Fruit fly (Drosophila melanogaster): ENCODE data around the gene E5.

The E5 gene

dm6 chr3R:13837807-13838206 is 36.9 kb downstream of the E5 start, which contains the start of gene Nsf2 (continued):
- no peak for TF ChIP-seq aop (GFP tag; IDR thresholded peaks at IDR 0.05)
- no peak for TF ChIP-seq CG1832 (GFP tag; optimal IDR thresholded peaks at IDR 0.05)
- no peak for TF ChIP-seq CG31441 (GFP tag; IDR thresholded peaks at IDR 0.05)
- TF ChIP-seq Fer1 (GFP tag; optimal IDR thresholded peaks at IDR 0.05), result no peak
- TF ChIP-seq repo (GFP tag; optimal IDR thresholded peaks at IDR 0.05), result no peak
- TF ChIP-seq ken (GFP tag; IDR thresholded peaks at IDR 0.05), result peak; percentile 59; the same call in 1 of the 3 replicates
- peak; percentile 4 for TF ChIP-seq CG9437 (GFP tag; optimal IDR thresholded peaks at IDR 0.05)
- no peak for TF ChIP-seq kay (GFP tag; optimal IDR thresholded peaks at IDR 0.05)
- peak; percentile 50 for TF ChIP-seq slbo (GFP tag; IDR thresholded peaks at IDR 0.05)
- no peak for TF ChIP-seq Ptx1 (GFP tag; IDR thresholded peaks at IDR 0.05)
- no peak for TF ChIP-seq gce (GFP tag; IDR thresholded peaks at IDR 0.05)
- TF ChIP-seq gt (GFP tag; IDR thresholded peaks at IDR 0.05), result no peak
- no peak for TF ChIP-seq hb (GFP tag; IDR thresholded peaks at IDR 0.05; ENCODE audit: partially characterized antibody)
- peak in 1 of 3 experiments; percentile 30 for TF ChIP-seq Stat92E (GFP tag; optimal IDR thresholded peaks at IDR 0.05)
- TF ChIP-seq CG11560 (tag; IDR thresholded peaks at IDR 0.05), result no peak
- no peak for TF ChIP-seq fru (optimal IDR thresholded peaks at IDR 0.05)
- TF ChIP-seq sob (GFP tag; IDR thresholded peaks at IDR 0.05), result peak; percentile 45; the same call in 1 of the 2 replicates
- no peak for TF ChIP-seq Hr78 (GFP tag; optimal IDR thresholded peaks at IDR 0.05)
- no peak for TF ChIP-seq CG1529 (GFP tag; optimal IDR thresholded peaks at IDR 0.05)
- TF ChIP-seq BEAF-32 (GFP tag; optimal IDR thresholded peaks at IDR 0.05), result peak; percentile 44
- no peak for TF ChIP-seq H2.0 (GFP tag; IDR thresholded peaks at IDR 0.05)
- no peak for TF ChIP-seq sc (optimal IDR thresholded peaks at IDR 0.05)
- TF ChIP-seq sc (GFP tag; optimal IDR thresholded peaks at IDR 0.05), result no peak
- peak; percentile 87 for TF ChIP-seq D19A (tag; optimal IDR thresholded peaks at IDR 0.05)
- TF ChIP-seq CG10267 (tag; optimal IDR thresholded peaks at IDR 0.05), result peak; percentile 43
- TF ChIP-seq Max (GFP tag; optimal IDR thresholded peaks at IDR 0.05), result peak; percentile 19
- no peak for TF ChIP-seq emc (GFP tag; optimal IDR thresholded peaks at IDR 0.05)
- no peak for TF ChIP-seq CG1233 (GFP tag; optimal IDR thresholded peaks at IDR 0.05)
- peak; percentile 24 for TF ChIP-seq CHES-1-like (GFP tag; optimal IDR thresholded peaks at IDR 0.05)
- TF ChIP-seq zen (tag; optimal IDR thresholded peaks at IDR 0.05), result peak; percentile 12
- TF ChIP-seq CG5180 (GFP tag; optimal IDR thresholded peaks at IDR 0.05), result no peak
- peak; percentile 58 for TF ChIP-seq gfzf (GFP tag; optimal IDR thresholded peaks at IDR 0.05)
- no peak for TF ChIP-seq Oaz (GFP tag; IDR thresholded peaks at IDR 0.05)
- no peak for TF ChIP-seq Hmx (GFP tag; optimal IDR thresholded peaks at IDR 0.05)
- no peak for TF ChIP-seq CG10274 (GFP tag; optimal IDR thresholded peaks at IDR 0.05)
- peak; percentile 8 for TF ChIP-seq CG2712 (tag; optimal IDR thresholded peaks at IDR 0.05)
- TF ChIP-seq HLHmδ (GFP tag; optimal IDR thresholded peaks at IDR 0.05), result peak; percentile 82
- TF ChIP-seq Drgx (GFP tag; IDR thresholded peaks at IDR 0.05), result no peak
- no peak for TF ChIP-seq CG16815 (GFP tag; optimal IDR thresholded peaks at IDR 0.05)
- TF ChIP-seq az2 (GFP tag; optimal IDR thresholded peaks at IDR 0.05), result no peak
- no peak for TF ChIP-seq caup (GFP tag; optimal IDR thresholded peaks at IDR 0.05; ENCODE audit: severe bottlenecking)
- no peak for TF ChIP-seq br (optimal IDR thresholded peaks at IDR 0.05)
- TF ChIP-seq CG2129 (GFP tag; IDR thresholded peaks at IDR 0.05; ENCODE audit: partially characterized antibody), result no peak
- peak; percentile 49 for TF ChIP-seq Myb (GFP tag; optimal IDR thresholded peaks at IDR 0.05)
- no peak for TF ChIP-seq NK7.1 (GFP tag; optimal IDR thresholded peaks at IDR 0.05)
- peak; percentile 51; the same call in 1 of the 2 replicates for TF ChIP-seq CG13287 (GFP tag; IDR thresholded peaks at IDR 0.05; ENCODE audit: partially characterized antibody)
- TF ChIP-seq tup (GFP tag; optimal IDR thresholded peaks at IDR 0.05), result no peak
- TF ChIP-seq dmrt99B (tag; optimal IDR thresholded peaks at IDR 0.05), result no peak
- TF ChIP-seq wdn (GFP tag; IDR thresholded peaks at IDR 0.05), result no peak
- TF ChIP-seq bab2 (GFP tag; optimal IDR thresholded peaks at IDR 0.05), result no peak
- peak; percentile 66 for TF ChIP-seq CG14710 (tag; optimal IDR thresholded peaks at IDR 0.05)
- TF ChIP-seq org-1 (GFP tag; optimal IDR thresholded peaks at IDR 0.05), result no peak

Measured in whole organism, embryonic.